Worm (Caenorhabditis elegans) whole organism, dauer: ENCODE measurements around the gene T20B5.2.

ENCODE experiments used
- unc-62 ChIP-seq: sonication (generic microtip); optimal IDR thresholded peaks from 2 replicates; lab custom pipeline; 2017; ENCODE audit warnings: missing biosample characterization, missing genetic modification reagents, missing genetic modification characterization

T20B5.2 gene

ce11 chrX:9347380-9347979 is 16.5 kb downstream of the T20B5.2 start, which contains the start of gene oga-1:
Gene oga-1 (minus strand): TSS chrX:9347430.
- no peak for TF ChIP-seq unc-62 (GFP tag; lab: Kevin White, UChicago)

ce11 chrX:9349844-9350556 is 19.0 kb downstream of the T20B5.2 start, which contains the start of gene flp-20:
Gene flp-20 (minus strand): TSS chrX:9349894.
- no peak for TF ChIP-seq unc-62 (GFP tag; lab: Kevin White, UChicago)

- no peak for TF ChIP-seq unc-62 (GFP tag; lab: Kevin White, UChicago)
Measured at ce11 chrX:9361136-9361535, 30.2 kb downstream of the T20B5.2 start.

ce11 chrX:9364082-9364481 is 33.1 kb downstream of the T20B5.2 start:
- TF ChIP-seq unc-62 (GFP tag; lab: Kevin White, UChicago), result no peak

- no peak for TF ChIP-seq unc-62 (GFP tag; lab: Kevin White, UChicago)
Measured at ce11 chrX:9364501-9364900, 33.5 kb downstream of the T20B5.2 start, which contains the start of gene pkc-2. Gene pkc-2 (plus strand): TSS chrX:9364818.

ce11 chrX:9369927-9370326 is 39.0 kb downstream of the T20B5.2 start:
- TF ChIP-seq unc-62 (GFP tag; lab: Kevin White, UChicago), result no peak

ce11 chrX:9372221-9372620 is 41.3 kb downstream of the T20B5.2 start:
- no peak for TF ChIP-seq unc-62 (GFP tag; lab: Kevin White, UChicago)

- no peak for TF ChIP-seq unc-62 (GFP tag; lab: Kevin White, UChicago)
Measured at ce11 chrX:9372987-9373386, 42.0 kb downstream of the T20B5.2 start.

ce11 chrX:9373729-9374128 is 42.8 kb downstream of the T20B5.2 start:
- TF ChIP-seq unc-62 (GFP tag; lab: Kevin White, UChicago), result no peak
